Worm (Caenorhabditis elegans): ENCODE measurements around the gene ZK84.1.

DNA sequence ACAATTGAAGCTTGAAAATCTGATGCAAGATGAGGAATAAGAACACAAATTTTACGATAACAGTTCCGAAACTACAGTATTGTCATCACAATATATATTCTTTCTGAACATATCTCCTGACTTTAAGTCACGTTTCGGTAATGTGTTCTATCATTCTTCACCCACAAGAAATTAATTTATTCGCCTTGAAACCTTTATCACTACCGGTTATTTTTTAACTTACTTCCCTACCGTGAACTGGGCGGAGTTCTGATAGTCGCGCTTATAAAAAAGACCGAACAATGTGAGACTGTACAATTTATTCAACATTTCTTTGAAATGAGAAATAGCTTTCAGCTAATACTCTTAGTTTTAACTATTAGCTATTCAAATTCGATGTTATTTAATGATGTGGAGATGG lies 9.9 kb upstream of the ZK84.1 start, which contains the start of gene ins-20:
- TF ChIP-seq skn-1 (tag; optimal IDR thresholded peaks at IDR 0.05) (no peak), egl-27 (tag; optimal IDR thresholded peaks at IDR 0.05) (no peak), elt-3 (tag; optimal IDR thresholded peaks at IDR 0.05) (no peak), nhr-12 (tag; optimal IDR thresholded peaks at IDR 0.05) (no peak), nhr-237 (tag; optimal IDR thresholded peaks at IDR 0.05) (no peak), nfya-1 (tag; optimal IDR thresholded peaks at IDR 0.05; ENCODE audit: insufficient read depth) (no peak), snpc-4 (tag; optimal IDR thresholded peaks at IDR 0.05) (no peak)
